Fruit fly (Drosophila melanogaster) whole organism, embryonic: ENCODE measurements around the gene Rbbp5.

Source experiments
- B-H1 ChIP-seq: fragments of 200-800 bp; sonication (Bioruptor generic); IDR thresholded peaks from 3 replicates; pipeline ENCODE4 v1.3.6; 2022; ENCODE audit warnings: missing biosample characterization, missing genetic modification characterization
- CG10462 ChIP-seq: fragments of 200-800 bp; sonication (Bioruptor generic); optimal IDR thresholded peaks from 2 replicates; lab custom pipeline; 2016; ENCODE audit warnings: missing biosample characterization, missing genetic modification characterization
- CG10543 ChIP-seq: fragments of 200-800 bp; sonication (Bioruptor generic); optimal IDR thresholded peaks from 3 replicates; lab custom pipeline; 2017; ENCODE audit warnings: missing biosample characterization, mild to moderate bottlenecking, missing genetic modification characterization, moderate library complexity
- CG12155 ChIP-seq: fragments of 200-800 bp; sonication (Bioruptor generic); optimal IDR thresholded peaks from 3 replicates; lab custom pipeline; 2016; ENCODE audit warnings: missing biosample characterization, missing genetic modification characterization
- CG12391 ChIP-seq: fragments of 200-800 bp; sonication (Bioruptor generic); optimal IDR thresholded peaks from 3 replicates; lab custom pipeline; 2018; ENCODE audit warnings: missing biosample characterization, mild to moderate bottlenecking, missing genetic modification characterization, moderate library complexity
- CG15269 ChIP-seq: fragments of 200-800 bp; sonication (Bioruptor generic); optimal IDR thresholded peaks from 2 replicates; lab custom pipeline; 2018; ENCODE audit warnings: missing biosample characterization, mild to moderate bottlenecking, missing genetic modification characterization, moderate library complexity
- CG1603 ChIP-seq: fragments of 200-800 bp; sonication (Bioruptor generic); optimal IDR thresholded peaks from 2 replicates; lab custom pipeline; 2019; ENCODE audit warnings: missing biosample characterization, mild to moderate bottlenecking, missing genetic modification characterization, moderate library complexity
- CG17186 ChIP-seq: fragments of 200-800 bp; sonication (Bioruptor generic); optimal IDR thresholded peaks from 3 replicates; lab custom pipeline; 2017; ENCODE audit warnings: missing biosample characterization, missing genetic modification reagents, missing genetic modification characterization
- CG17385 ChIP-seq: fragments of 200-800 bp; sonication (Bioruptor generic); optimal IDR thresholded peaks from 3 replicates; lab custom pipeline; 2018; ENCODE audit warnings: missing biosample characterization, mild to moderate bottlenecking, missing genetic modification characterization
- CG17612 ChIP-seq: fragments of 200-800 bp; sonication (Bioruptor generic); IDR thresholded peaks from 2 replicates; pipeline ENCODE4 v1.3.6; 2022; ENCODE audit warnings: missing biosample characterization, missing genetic modification characterization
- CG2116 ChIP-seq: fragments of 200-800 bp; sonication (Bioruptor generic); optimal IDR thresholded peaks from 3 replicates; lab custom pipeline; 2018; ENCODE audit warnings: missing biosample characterization, mild to moderate bottlenecking, missing genetic modification characterization
- CG2199 ChIP-seq: fragments of 200-800 bp; sonication (Bioruptor generic); IDR thresholded peaks from 3 replicates; pipeline ENCODE4 v1.3.6; 2022; ENCODE audit warnings: missing biosample characterization, missing genetic modification characterization
- CG2678 ChIP-seq: fragments of 200-800 bp; sonication (Bioruptor generic); optimal IDR thresholded peaks from 3 replicates; lab custom pipeline; 2019; ENCODE audit warnings: missing biosample characterization, mild to moderate bottlenecking, missing genetic modification characterization, moderate library complexity
- CG30431 ChIP-seq: fragments of 200-800 bp; sonication (Bioruptor generic); optimal IDR thresholded peaks from 2 replicates; lab custom pipeline; 2017; ENCODE audit warnings: missing biosample characterization, missing genetic modification characterization
- CG32772 ChIP-seq: fragments of 200-800 bp; sonication (Bioruptor generic); IDR thresholded peaks from 2 replicates; pipeline ENCODE4 v1.3.6; 2022; ENCODE audit warnings: missing biosample characterization, missing genetic modification characterization
- CG4820 ChIP-seq: fragments of 200-800 bp; sonication (Bioruptor generic); optimal IDR thresholded peaks from 3 replicates; lab custom pipeline; 2016; ENCODE audit warnings: missing biosample characterization, missing genetic modification characterization
- CG6683 ChIP-seq: fragments of 200-800 bp; sonication (Bioruptor generic); optimal IDR thresholded peaks from 2 replicates; lab custom pipeline; 2017; ENCODE audit warnings: missing biosample characterization, mild to moderate bottlenecking, missing genetic modification characterization, missing genetic modification reagents
- CG6689 ChIP-seq: fragments of 200-800 bp; sonication (Bioruptor generic); IDR thresholded peaks from 2 replicates; pipeline ENCODE4 v1.3.6; 2022; ENCODE audit warnings: missing biosample characterization, missing genetic modification characterization
- CG7556 ChIP-seq: fragments of 200-800 bp; sonication (Bioruptor generic); optimal IDR thresholded peaks from 2 replicates; lab custom pipeline; 2017; ENCODE audit warnings: missing biosample characterization, mild to moderate bottlenecking, missing genetic modification characterization
- CG7745 ChIP-seq: fragments of 200-800 bp; sonication (Bioruptor generic); optimal IDR thresholded peaks from 2 replicates; lab custom pipeline; 2018; ENCODE audit warnings: missing biosample characterization, mild to moderate bottlenecking, missing genetic modification characterization, moderate library complexity
- CrebB ChIP-seq: fragments of 200-800 bp; sonication (Bioruptor generic); optimal IDR thresholded peaks from 3 replicates; lab custom pipeline; 2018; ENCODE audit warnings: missing biosample characterization, mild to moderate bottlenecking, missing genetic modification characterization
- Dbx ChIP-seq: fragments of 200-800 bp; sonication (Bioruptor generic); IDR thresholded peaks from 3 replicates; pipeline ENCODE4 v1.3.6; 2022; ENCODE audit warnings: missing biosample characterization, missing genetic modification characterization
- Dip3 ChIP-seq: fragments of 200-800 bp; sonication (Bioruptor generic); optimal IDR thresholded peaks from 3 replicates; lab custom pipeline; 2016; ENCODE audit warnings: missing biosample characterization, missing genetic modification characterization
- E2f2 ChIP-seq: fragments of 200-800 bp; sonication (Bioruptor generic); IDR thresholded peaks from 2 replicates; pipeline ENCODE4 v1.3.6; 2022; ENCODE audit warnings: missing biosample characterization, missing genetic modification characterization
- Ets65A ChIP-seq: fragments of 200-800 bp; sonication (Bioruptor generic); peaks from one replicate; lab custom pipeline; 2016; ENCODE audit warnings: missing biosample characterization, missing genetic modification characterization
- HLH4C ChIP-seq: fragments of 200-800 bp; sonication (Bioruptor generic); IDR thresholded peaks from 3 replicates; pipeline ENCODE4 v1.3.6; 2022; ENCODE audit warnings: missing biosample characterization, missing genetic modification characterization; ENCODE audit not compliant: partially characterized antibody
- Hmr ChIP-seq: fragments of 200-800 bp; sonication (Bioruptor generic); optimal IDR thresholded peaks from 3 replicates; lab custom pipeline; 2017; ENCODE audit warnings: mild to moderate bottlenecking, missing biosample characterization, missing genetic modification reagents, missing genetic modification characterization
- Hmx ChIP-seq: fragments of 200-800 bp; sonication (Bioruptor generic); optimal IDR thresholded peaks from 2 replicates; lab custom pipeline; 2016; ENCODE audit warnings: missing biosample characterization, missing genetic modification characterization
- NfI ChIP-seq: fragments of 200-800 bp; sonication (Bioruptor generic); optimal IDR thresholded peaks from 3 replicates; lab custom pipeline; 2018; ENCODE audit warnings: missing biosample characterization, mild to moderate bottlenecking, missing genetic modification characterization, moderate library complexity
- Opbp ChIP-seq: fragments of 200-800 bp; sonication (Bioruptor generic); IDR thresholded peaks from 3 replicates; pipeline ENCODE4 v1.3.6; 2022; ENCODE audit warnings: missing biosample characterization, missing genetic modification characterization; ENCODE audit not compliant: partially characterized antibody
- Ptx1 ChIP-seq: fragments of 200-800 bp; sonication (Bioruptor generic); IDR thresholded peaks from 2 replicates; pipeline ENCODE4 v1.3.6; 2022; ENCODE audit warnings: missing biosample characterization, missing genetic modification characterization
- Rfx ChIP-seq: fragments of 200-800 bp; sonication (Bioruptor generic); IDR thresholded peaks from 2 replicates; pipeline ENCODE4 v1.3.6; 2022; ENCODE audit warnings: missing biosample characterization, missing genetic modification characterization
- Trl ChIP-seq, 3 experiments: fragments of >200 bp in 2 of 3; fragments of 200-800 bp in 1 of 3; sonication (Bioruptor generic) in 1 of 3; optimal IDR thresholded peaks; 2 replicates in 1 of 3; 3 replicates in 2 of 3; lab custom pipeline; 2016 to 2017; ENCODE audit warnings: missing biosample characterization in 1 of 3, missing genetic modification characterization in 1 of 3
- ac ChIP-seq: fragments of 200-800 bp; sonication (Bioruptor generic); optimal IDR thresholded peaks from 3 replicates; lab custom pipeline; 2017; ENCODE audit warnings: missing biosample characterization, mild to moderate bottlenecking, missing genetic modification characterization
- chm ChIP-seq: fragments of 200-800 bp; sonication (Bioruptor generic); IDR thresholded peaks from 2 replicates; pipeline ENCODE4 v1.3.6; 2022; ENCODE audit warnings: missing biosample characterization, missing genetic modification characterization
- cwo ChIP-seq: fragments of 200-800 bp; sonication (Bioruptor generic); optimal IDR thresholded peaks from 3 replicates; lab custom pipeline; 2017; ENCODE audit warnings: missing biosample characterization, missing genetic modification characterization, mild to moderate bottlenecking, moderate library complexity, missing genetic modification reagents
- dan ChIP-seq: fragments of 200-800 bp; sonication (Bioruptor generic); IDR thresholded peaks from 2 replicates; pipeline ENCODE4 v1.3.6; 2022; ENCODE audit warnings: missing biosample characterization, missing genetic modification characterization
- ewg ChIP-seq: fragments of 200-800 bp; sonication (Bioruptor generic); optimal IDR thresholded peaks from 3 replicates; lab custom pipeline; 2017; ENCODE audit warnings: mild to moderate bottlenecking, missing biosample characterization, missing genetic modification reagents, missing genetic modification characterization
- gem ChIP-seq: fragments of 200-800 bp; sonication (Bioruptor generic); optimal IDR thresholded peaks from 2 replicates; lab custom pipeline; 2019; ENCODE audit warnings: missing biosample characterization, mild to moderate bottlenecking, missing genetic modification characterization, moderate library complexity
- gt ChIP-seq: fragments of 200-800 bp; sonication (Bioruptor generic); IDR thresholded peaks from 2 replicates; pipeline ENCODE4 v1.3.6; 2022; ENCODE audit warnings: missing biosample characterization, missing genetic modification characterization
- hbn ChIP-seq: fragments of 200-800 bp; sonication (Bioruptor generic); IDR thresholded peaks from 2 replicates; pipeline ENCODE4 v1.3.6; 2022; ENCODE audit warnings: missing biosample characterization, missing genetic modification characterization; ENCODE audit not compliant: partially characterized antibody
- nmo ChIP-seq: fragments of 200-800 bp; sonication (Bioruptor generic); optimal IDR thresholded peaks from 2 replicates; lab custom pipeline; 2018; ENCODE audit warnings: missing biosample characterization, mild to moderate bottlenecking, missing genetic modification characterization, moderate library complexity
- org-1 ChIP-seq: fragments of 200-800 bp; sonication (Bioruptor generic); optimal IDR thresholded peaks from 2 replicates; lab custom pipeline; 2017; ENCODE audit warnings: missing biosample characterization, missing genetic modification characterization
- prd ChIP-seq, 3 experiments: fragments of >200 bp in 2 of 3; fragments of 200-800 bp in 1 of 3; sonication (Bioruptor generic) in 1 of 3; optimal IDR thresholded peaks in 2 of 3; IDR thresholded peaks in 1 of 3; 2 replicates in 2 of 3; 3 replicates in 1 of 3; pipeline versions ENCODE4 v1.3.6 to Lab custom; 2017 to 2022; ENCODE audit warnings: missing biosample characterization in 1 of 3, missing genetic modification characterization in 1 of 3
- ranshi ChIP-seq: fragments of 200-800 bp; sonication (Bioruptor generic); IDR thresholded peaks from 2 replicates; pipeline ENCODE4 v1.3.6; 2022; ENCODE audit warnings: missing biosample characterization, missing genetic modification characterization
- sd ChIP-seq: fragments of 200-800 bp; sonication (Bioruptor generic); optimal IDR thresholded peaks from 3 replicates; lab custom pipeline; 2018; ENCODE audit warnings: missing biosample characterization, mild to moderate bottlenecking, missing genetic modification characterization, moderate library complexity
- ssp ChIP-seq: fragments of 200-800 bp; sonication (Bioruptor generic); IDR thresholded peaks from 2 replicates; pipeline ENCODE4 v1.3.6; 2022; ENCODE audit warnings: missing biosample characterization, missing genetic modification characterization
- unc-4 ChIP-seq: fragments of 200-800 bp; sonication (Bioruptor generic); IDR thresholded peaks from 2 replicates; pipeline ENCODE4 v1.3.6; 2022; ENCODE audit warnings: missing biosample characterization, missing genetic modification characterization; ENCODE audit not compliant: partially characterized antibody
- vfl ChIP-seq: fragments of 200-800 bp; sonication (Bioruptor generic); optimal IDR thresholded peaks from 2 replicates; lab custom pipeline; 2016; ENCODE audit warnings: missing biosample characterization, missing genetic modification characterization
- z ChIP-seq: fragments of 200-800 bp; sonication (Bioruptor generic); IDR thresholded peaks from 3 replicates; pipeline ENCODE4 v1.3.6; 2022; ENCODE audit warnings: missing biosample characterization, missing genetic modification characterization
- zfh1 ChIP-seq: fragments of 200-800 bp; sonication (Bioruptor generic); IDR thresholded peaks from 3 replicates; pipeline ENCODE4 v1.3.6; 2022; ENCODE audit warnings: missing biosample characterization, missing genetic modification characterization

Gene Rbbp5

DNA sequence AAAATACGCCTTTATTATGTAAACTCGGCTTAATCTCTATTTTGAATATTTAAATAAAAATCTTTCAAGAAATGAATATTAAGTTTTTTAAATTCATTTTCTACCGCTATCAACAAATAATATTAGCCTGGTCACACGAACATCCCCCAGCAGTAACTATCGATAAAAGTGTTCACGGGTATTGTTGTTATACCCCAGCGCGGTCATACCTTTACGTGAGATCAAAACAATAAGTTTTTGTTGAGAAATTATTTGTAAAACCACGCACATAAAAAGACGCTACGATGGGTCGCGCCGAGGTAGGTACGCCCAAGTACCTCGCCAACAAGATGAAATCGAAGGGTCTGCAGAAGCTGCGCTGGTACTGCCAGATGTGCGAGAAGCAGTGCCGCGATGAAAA is 8.9 kb upstream of the Rbbp5 start, which contains the start of gene kin17 (continued):
- TF ChIP-seq prd (optimal IDR thresholded peaks at IDR 0.05; lab: Kevin White, UChicago) (no peak), prd (GFP tag; IDR thresholded peaks at IDR 0.05; lab: Robert Waterston, UW) (no peak), Dbx (no peak), CG2116 (peak; percentile 2), hbn (GFP tag; lab: Robert Waterston, UW) (peak; percentile 65; the same call in 1 of the 2 replicates), CG10462 (peak; percentile 8), Rfx (no peak), CG17186 (GFP tag; lab: Kevin White, UChicago) (no peak), Ets65A (GFP tag; lab: Kevin White, UChicago) (no peak), CG4820 (GFP tag; lab: Kevin White, UChicago) (no peak), ac (GFP tag; lab: Kevin White, UChicago) (no peak), Hmr (no peak), CG7745 (tag; lab: Kevin White, UChicago) (no peak), CG32772 (GFP tag; lab: Robert Waterston, UW) (no peak), unc-4 (GFP tag; lab: Robert Waterston, UW) (peak; percentile 74), org-1 (GFP tag; lab: Kevin White, UChicago) (no peak), Dip3 (GFP tag; lab: Kevin White, UChicago) (no peak), CG12391 (tag; lab: Kevin White, UChicago) (no peak), ranshi (GFP tag; lab: Robert Waterston, UW) (no peak), CG7556 (GFP tag; lab: Kevin White, UChicago) (no peak), gem (tag; lab: Kevin White, UChicago) (no peak), CG30431 (no peak), chm (GFP tag; lab: Robert Waterston, UW) (no peak), CG2199 (no peak), Hmx (GFP tag; lab: Kevin White, UChicago) (no peak), CG17385 (GFP tag; lab: Kevin White, UChicago) (no peak), ewg (no peak), z (GFP tag; lab: Robert Waterston, UW) (no peak), E2f2 (GFP tag; lab: Robert Waterston, UW) (peak; percentile 90), CG12155 (GFP tag; lab: Kevin White, UChicago) (no peak), B-H1 (GFP tag; lab: Robert Waterston, UW) (no peak), CrebB (no peak), dan (GFP tag; lab: Robert Waterston, UW) (no peak), CG17612 (no peak), CG10543 (no peak), cwo (GFP tag; lab: Kevin White, UChicago) (no peak), CG15269 (tag; lab: Kevin White, UChicago) (no peak), NfI (no peak), gt (GFP tag; lab: Robert Waterston, UW) (no peak), CG1603 (tag; lab: Kevin White, UChicago) (no peak), zfh1 (GFP tag; lab: Robert Waterston, UW) (no peak), sd (no peak), HLH4C (GFP tag; lab: Robert Waterston, UW) (0 out of 3 replicates have a peak, but pooled peaks have one; percentile 36), Opbp (GFP tag; lab: Robert Waterston, UW) (peak; percentile 72), CG6689 (GFP tag; lab: Robert Waterston, UW) (no peak), Trl (optimal IDR thresholded peaks at IDR 0.05; lab: Kevin White, UChicago) (no peak), Trl (GFP tag; optimal IDR thresholded peaks at IDR 0.05; lab: Kevin White, UChicago) (no peak), nmo (GFP tag; lab: Kevin White, UChicago) (peak; percentile 6), ssp (GFP tag; lab: Robert Waterston, UW) (no peak), Ptx1 (no peak), CG2678 (tag; lab: Kevin White, UChicago) (no peak), CG6683 (no peak), vfl (GFP tag; lab: Kevin White, UChicago) (no peak)
